Worm (Caenorhabditis elegans) whole organism, early embryonic: ENCODE measurements around the gene F47G9.6.
"Not testable (repeated sequence)": the region's sequence is repeated elsewhere in the genome, so short reads cannot be mapped to it uniquely, and the experiment has no call there.

Experiments
- B0310.2 ChIP-seq: sonication (generic microtip); optimal IDR thresholded peaks from 2 replicates; lab custom pipeline; 2016; ENCODE audit warnings: mild to moderate bottlenecking, missing genetic modification characterization, missing compliant biosample characterization
- F13C5.2 ChIP-seq: sonication (generic microtip); optimal IDR thresholded peaks from 2 replicates; lab custom pipeline; 2017; ENCODE audit warnings: mild to moderate bottlenecking, missing genetic modification characterization, inconsistent platforms, missing compliant biosample characterization
- ama-1 ChIP-seq: fragments of 150-350 bp; optimal IDR thresholded peaks from 2 replicates; lab custom pipeline; 2014
- ceh-13 ChIP-seq: fragments of 200-800 bp; sonication (Bioruptor generic); optimal IDR thresholded peaks from 2 replicates; lab custom pipeline; 2018; ENCODE audit warnings: mild to moderate bottlenecking, missing genetic modification characterization, missing compliant biosample characterization
- ceh-36 ChIP-seq: sonication (generic microtip); optimal IDR thresholded peaks from 2 replicates; lab custom pipeline; 2016; ENCODE audit warnings: missing genetic modification characterization, inconsistent platforms, missing compliant biosample characterization
- flt-1 ChIP-seq: fragments of 200-800 bp; sonication (Bioruptor generic); IDR thresholded peaks from 2 replicates; pipeline ENCODE4 v1.3.6; 2022; ENCODE audit warnings: missing genetic modification characterization, missing compliant biosample characterization
- hmg-4 ChIP-seq: fragments of 200-800 bp; sonication (Bioruptor generic); optimal IDR thresholded peaks from 2 replicates; lab custom pipeline; 2018; ENCODE audit warnings: mild to moderate bottlenecking, missing genetic modification characterization, missing compliant biosample characterization
- hnd-1 ChIP-seq: sonication (generic microtip); optimal IDR thresholded peaks from 2 replicates; lab custom pipeline; 2016; ENCODE audit warnings: missing genetic modification characterization, missing compliant biosample characterization
- pes-1 ChIP-seq: fragments of 200-800 bp; sonication (Bioruptor generic); IDR thresholded peaks from 2 replicates; pipeline ENCODE4 v1.3.6; 2022; ENCODE audit warnings: missing genetic modification reagents, missing genetic modification characterization, missing compliant biosample characterization
- tbx-11 ChIP-seq: fragments of 200-800 bp; sonication (Bioruptor generic); IDR thresholded peaks from 2 replicates; pipeline ENCODE4 v1.3.6; 2022; ENCODE audit warnings: missing genetic modification characterization, missing compliant biosample characterization
- tbx-37 ChIP-seq: fragments of 200-800 bp; sonication (Bioruptor generic); conservative IDR thresholded peaks from 2 replicates; pipeline ENCODE4 v1.3.6; 2022; ENCODE audit warnings: missing genetic modification reagents, missing genetic modification characterization, missing compliant biosample characterization

DNA sequence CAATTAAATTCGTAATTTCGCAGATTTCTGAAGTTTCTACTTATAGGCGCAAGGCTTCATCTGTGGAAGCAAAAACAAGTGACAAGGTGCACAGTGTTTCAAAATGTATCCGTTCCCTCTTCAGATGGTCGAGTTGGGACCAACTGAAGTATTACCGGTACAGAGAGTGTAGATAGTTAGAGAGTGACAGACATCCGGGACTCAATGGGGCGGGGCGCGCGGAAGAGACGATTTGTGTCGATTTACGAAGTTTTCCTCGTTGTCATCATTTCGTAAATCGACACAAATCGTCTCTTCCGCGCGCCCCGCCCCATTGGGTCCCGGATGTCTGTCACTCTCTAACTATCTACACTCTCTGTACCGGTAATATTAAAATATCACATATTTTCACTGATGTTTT lies 43.1 kb upstream of the F47G9.6 start, which contains the start of gene C03E10.3:
- TF ChIP-seq tbx-37; ama-1 (lab: Kevin White, UChicago); flt-1 (GFP tag; lab: Robert Waterston, UW); hmg-4 (GFP tag; lab: Kevin White, UChicago); tbx-11 (GFP tag; lab: Robert Waterston, UW); B0310.2 (tag; lab: Kevin White, UChicago); pes-1; hnd-1; ceh-13 (GFP tag; lab: Kevin White, UChicago); F13C5.2 (tag; lab: Kevin White, UChicago); ceh-36 (tag; lab: Kevin White, UChicago): not testable (repeated sequence)
